Worm (Caenorhabditis elegans): ENCODE results near the gene ipla-3.

ipla-3 gene

DNA sequence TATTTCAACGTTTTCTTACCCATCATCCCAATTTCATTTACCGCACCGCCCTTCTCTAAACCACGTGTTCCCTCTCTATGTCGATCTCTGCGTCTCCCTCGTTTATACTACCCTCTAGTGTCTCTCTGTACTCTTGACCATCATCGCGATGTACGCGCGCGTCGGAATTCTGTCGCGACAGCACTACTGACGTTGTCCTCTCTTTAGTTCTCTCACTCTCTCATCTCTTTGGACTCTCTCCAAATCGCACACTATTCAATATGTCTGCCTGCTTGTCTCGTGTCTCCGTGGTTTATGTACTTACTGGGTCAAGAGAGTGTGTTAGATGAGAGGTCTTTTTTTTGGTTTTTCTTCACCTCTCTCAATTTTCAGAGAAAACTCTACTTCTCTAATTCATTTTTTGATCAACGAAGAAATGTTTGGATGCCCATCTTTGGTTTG is 49.2 kb upstream of the ipla-3 start (continued):
- no peak for TF ChIP-seq tlp-1 (tag; optimal IDR thresholded peaks at IDR 0.05)
- TF ChIP-seq mef-2 (tag; optimal IDR thresholded peaks at IDR 0.05) = peak; percentile 94
- peak; percentile 91 for TF ChIP-seq zip-4 (GFP tag; optimal IDR thresholded peaks at IDR 0.05)
- TF ChIP-seq hpl-2 (GFP tag; optimal IDR thresholded peaks at IDR 0.05) = peak; percentile 92
- TF ChIP-seq swsn-7 (tag; optimal IDR thresholded peaks at IDR 0.05) = peak; percentile 100
- peak; percentile 85 for TF ChIP-seq elt-2 (tag; optimal IDR thresholded peaks at IDR 0.05)
- peak; percentile 100 for TF ChIP-seq nhr-20 (tag; optimal IDR thresholded peaks at IDR 0.05)
- TF ChIP-seq sox-4 (tag; optimal IDR thresholded peaks at IDR 0.05) = peak; percentile 94
- peak; percentile 98 for TF ChIP-seq fkh-10 (GFP tag; optimal IDR thresholded peaks at IDR 0.05)

DNA sequence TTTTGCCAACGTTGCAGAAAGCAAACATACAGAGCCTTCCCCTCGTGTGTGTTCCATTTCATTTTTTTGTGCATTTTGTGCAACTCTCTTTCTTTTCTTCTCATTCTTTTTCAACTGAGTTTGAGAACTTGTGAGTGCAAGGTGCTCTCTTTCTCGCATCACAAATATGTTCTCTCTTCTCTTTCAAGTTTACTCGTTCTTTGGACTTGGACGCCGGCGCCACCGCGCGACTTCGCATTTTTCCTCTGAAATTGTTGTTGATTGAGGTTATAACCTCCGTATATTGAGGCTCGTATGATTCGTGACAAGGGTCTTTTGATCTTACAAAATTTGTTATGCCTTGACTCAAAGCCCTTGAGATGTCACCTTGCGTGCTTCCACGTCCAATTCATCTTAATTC is 47.7 kb upstream of the ipla-3 start:
- TF ChIP-seq aly-2 (tag; optimal IDR thresholded peaks at IDR 0.05) (no peak), fkh-8 (tag; optimal IDR thresholded peaks at IDR 0.05) (peak; percentile 90), egl-13 (tag; optimal IDR thresholded peaks at IDR 0.05) (peak; percentile 37), lin-35 (GFP tag; optimal IDR thresholded peaks at IDR 0.05) (peak; percentile 64 to 73), ceh-88 (GFP tag; IDR thresholded peaks at IDR 0.05) (no peak), elt-3 (tag; optimal IDR thresholded peaks at IDR 0.05) (no peak), aha-1 (tag; optimal IDR thresholded peaks at IDR 0.05) (no peak), ces-1 (GFP tag; optimal IDR thresholded peaks at IDR 0.05) (no peak), fkh-4 (tag; optimal IDR thresholded peaks at IDR 0.05; ENCODE audit: borderline replicate concordance) (no peak), nhr-90 (tag; optimal IDR thresholded peaks at IDR 0.05; ENCODE audit: poor library complexity) (peak; percentile 35), unc-62 (GFP tag; optimal IDR thresholded peaks at IDR 0.05) (no peak), nhr-20 (tag; optimal IDR thresholded peaks at IDR 0.05) (peak; percentile 88), zip-4 (GFP tag; optimal IDR thresholded peaks at IDR 0.05) (no peak), lin-13 (GFP tag; optimal IDR thresholded peaks at IDR 0.05) (peak; percentile 70), rnt-1 (tag; optimal IDR thresholded peaks at IDR 0.05) (peak; percentile 55), tlp-1 (tag; optimal IDR thresholded peaks at IDR 0.05) (no peak), nhr-28 (tag; optimal IDR thresholded peaks at IDR 0.05) (no peak), ztf-11 (tag; optimal IDR thresholded peaks at IDR 0.05) (no peak), ceh-8 (GFP tag; optimal IDR thresholded peaks at IDR 0.05) (peak; percentile 23), ceh-82 (tag; optimal IDR thresholded peaks at IDR 0.05) (peak; percentile 33 to 66 (median 42)), jun-1 (tag; optimal IDR thresholded peaks at IDR 0.05) (peak; percentile 50), irx-1 (tag; optimal IDR thresholded peaks at IDR 0.05) (no peak), nhr-84 (tag; optimal IDR thresholded peaks at IDR 0.05) (no peak), ztf-4 (tag; optimal IDR thresholded peaks at IDR 0.05) (peak; percentile 30), skn-1 (tag; optimal IDR thresholded peaks at IDR 0.05) (peak; percentile 54), ets-5 (GFP tag; IDR thresholded peaks at IDR 0.05) (no peak), hpl-2 (GFP tag; optimal IDR thresholded peaks at IDR 0.05) (no peak), nhr-19 (GFP tag; conservative IDR thresholded peaks at IDR 0.05) (peak; percentile 97), nhr-77 (tag; optimal IDR thresholded peaks at IDR 0.05) (peak; percentile 72), snpc-4 (tag; optimal IDR thresholded peaks at IDR 0.05) (no peak), mdl-1 (tag; optimal IDR thresholded peaks at IDR 0.05) (peak in 1 of 2 experiments; percentile 88), sup-37 (GFP tag; optimal IDR thresholded peaks at IDR 0.05) (no peak), unc-30 (tag; optimal IDR thresholded peaks at IDR 0.05) (no peak), mep-1 (tag; optimal IDR thresholded peaks at IDR 0.05) (peak; percentile 67), sptf-1 (tag; optimal IDR thresholded peaks at IDR 0.05) (no peak), lir-3 (tag; optimal IDR thresholded peaks at IDR 0.05; ENCODE audit: poor library complexity) (peak; percentile 8), C34B4.2 (tag; optimal IDR thresholded peaks at IDR 0.05) (no peak), ceh-63 (GFP tag; optimal IDR thresholded peaks at IDR 0.05) (no peak), dpl-1 (GFP tag; optimal IDR thresholded peaks at IDR 0.05) (peak in 2 of 3 experiments; percentile 5 to 42), zag-1 (tag; optimal IDR thresholded peaks at IDR 0.05) (no peak), elt-2 (tag; optimal IDR thresholded peaks at IDR 0.05) (peak; percentile 29), nhr-71 (tag; optimal IDR thresholded peaks at IDR 0.05) (peak; percentile 89), nhr-11 (tag; optimal IDR thresholded peaks at IDR 0.05) (no peak), swsn-7 (tag; optimal IDR thresholded peaks at IDR 0.05) (peak; percentile 74), C04F5.9 (tag; optimal IDR thresholded peaks at IDR 0.05) (no peak), vab-15 (tag; optimal IDR thresholded peaks at IDR 0.05) (no peak), mab-9 (GFP tag; IDR thresholded peaks at IDR 0.05) (no peak)
